ENCODE assay signal across 4 worm cellular contexts in genomic region chrII:10395303-10395757, ce11.
TF ChIP-seq lines count a peak whose summit lies in the region.

TSS of gene T09F3.4 (plus strand) at chrII:10395707.

TF ChIP-seq in whole organism, L1 larva, 84 proteins besides CTCF, POLR2A, EP300 and RAD21 (continued from another document and continues in another):
- TF ChIP-seq xbp-1 (tag; optimal IDR thresholded peaks at IDR 0.05; lab: Kevin White, UChicago): peak; percentile 78
- TF ChIP-seq fkh-10 (GFP tag; optimal IDR thresholded peaks at IDR 0.05; lab: Kevin White, UChicago): peak; percentile 21
- TF ChIP-seq sox-4 (tag; optimal IDR thresholded peaks at IDR 0.05; lab: Kevin White, UChicago): peak; percentile 84
- no peak for TF ChIP-seq nhr-76 (tag; optimal IDR thresholded peaks at IDR 0.05; lab: Kevin White, UChicago)
- TF ChIP-seq swsn-7 (tag; optimal IDR thresholded peaks at IDR 0.05; lab: Kevin White, UChicago): peak; percentile 77
- TF ChIP-seq sup-37 (GFP tag; optimal IDR thresholded peaks at IDR 0.05; lab: Kevin White, UChicago): no peak
- peak; percentile 87 for TF ChIP-seq nhr-71 (tag; optimal IDR thresholded peaks at IDR 0.05; lab: Kevin White, UChicago)
- TF ChIP-seq efl-1 (optimal IDR thresholded peaks at IDR 0.05; lab: Kevin White, UChicago): peak; percentile 58 to 66
- peak; percentile 59 to 95 for TF ChIP-seq efl-1 (GFP tag; optimal IDR thresholded peaks at IDR 0.05 in 1 of 2; lab: Kevin White, UChicago)
- peak; percentile 96 for TF ChIP-seq rnt-1 (tag; optimal IDR thresholded peaks at IDR 0.05; lab: Kevin White, UChicago)
- TF ChIP-seq lsy-2 (tag; optimal IDR thresholded peaks at IDR 0.05; lab: Kevin White, UChicago): peak; percentile 72 to 76
- no peak for TF ChIP-seq mab-9 (GFP tag; IDR thresholded peaks at IDR 0.05; lab: Robert Waterston, UW)
- peak; percentile 79 for TF ChIP-seq snu-23 (GFP tag; optimal IDR thresholded peaks at IDR 0.05; lab: Kevin White, UChicago)
- TF ChIP-seq isw-1 (GFP tag; IDR thresholded peaks at IDR 0.05; lab: Robert Waterston, UW): peak; percentile 48
- peak; percentile 23 for TF ChIP-seq F16B12.6 (tag; optimal IDR thresholded peaks at IDR 0.05; lab: Kevin White, UChicago)
- peak; percentile 91 for TF ChIP-seq fkh-4 (tag; optimal IDR thresholded peaks at IDR 0.05; lab: Kevin White, UChicago; ENCODE audit: borderline replicate concordance)
- TF ChIP-seq C04F5.9 (tag; optimal IDR thresholded peaks at IDR 0.05; lab: Kevin White, UChicago): peak; percentile 74
- TF ChIP-seq hlh-4 (tag; optimal IDR thresholded peaks at IDR 0.05; lab: Kevin White, UChicago): peak; percentile 42
- no peak for TF ChIP-seq hlh-17 (GFP tag; optimal IDR thresholded peaks at IDR 0.05; lab: Kevin White, UChicago; ENCODE audit: borderline replicate concordance)
- peak; percentile 10 for TF ChIP-seq lin-13 (GFP tag; optimal IDR thresholded peaks at IDR 0.05; lab: Kevin White, UChicago)
- peak; percentile 28 for TF ChIP-seq lin-15B (tag; optimal IDR thresholded peaks at IDR 0.05; lab: Kevin White, UChicago)
- TF ChIP-seq blmp-1 (tag; optimal IDR thresholded peaks at IDR 0.05; lab: Kevin White, UChicago): peak; percentile 58
- peak; percentile 83 for TF ChIP-seq dsc-1 (tag; optimal IDR thresholded peaks at IDR 0.05; lab: Kevin White, UChicago)
- peak; percentile 26 for TF ChIP-seq unc-86 (tag; optimal IDR thresholded peaks at IDR 0.05; lab: Kevin White, UChicago)
- TF ChIP-seq unc-130 (tag; optimal IDR thresholded peaks at IDR 0.05; lab: Kevin White, UChicago): peak; percentile 44
- peak; percentile 34; the same call in 1 of the 2 replicates for TF ChIP-seq grh-1 (GFP tag; IDR thresholded peaks at IDR 0.05; lab: Robert Waterston, UW)
- peak; percentile 82 for TF ChIP-seq tbx-2 (tag; optimal IDR thresholded peaks at IDR 0.05; lab: Kevin White, UChicago)
- peak; percentile 92 for TF ChIP-seq nhr-20 (tag; optimal IDR thresholded peaks at IDR 0.05; lab: Kevin White, UChicago)
- TF ChIP-seq ceh-82 (tag; optimal IDR thresholded peaks at IDR 0.05; lab: Kevin White, UChicago): peak in 1 of 3 experiments; percentile 38
- peak; percentile 33 for TF ChIP-seq Y116A8C.19 (tag; optimal IDR thresholded peaks at IDR 0.05; lab: Kevin White, UChicago; ENCODE audit: borderline replicate concordance)
- TF ChIP-seq ama-1 (optimal IDR thresholded peaks at IDR 0.05; lab: Kevin White, UChicago): no peak
- TF ChIP-seq tlp-1 (tag; optimal IDR thresholded peaks at IDR 0.05; lab: Kevin White, UChicago): no peak

TF ChIP-seq in whole organism, L3 larva, 47 proteins besides CTCF, POLR2A, EP300 and RAD21 (continued from another document):
- TF ChIP-seq fos-1 (tag; optimal IDR thresholded peaks at IDR 0.05; lab: Kevin White, UChicago): no peak
TF ChIP-seq in whole organism, L3 larva: peak in this region for 9.

TF ChIP-seq in whole organism, L4 larva, 104 proteins besides CTCF, POLR2A, EP300 and RAD21 (continued from another document):
- no peak for TF ChIP-seq daf-12 (tag; optimal IDR thresholded peaks at IDR 0.05; lab: Kevin White, UChicago)
- no peak for TF ChIP-seq nhr-76 (tag; optimal IDR thresholded peaks at IDR 0.05; lab: Kevin White, UChicago)
- TF ChIP-seq nhr-10 (tag; optimal IDR thresholded peaks at IDR 0.05; lab: Kevin White, UChicago): no peak
- peak; percentile 8 for TF ChIP-seq rbr-2 (tag; optimal IDR thresholded peaks at IDR 0.05; lab: Kevin White, UChicago)
- TF ChIP-seq Y105C5A.15 (GFP tag; IDR thresholded peaks at IDR 0.05; lab: Robert Waterston, UW): no peak
- TF ChIP-seq spr-1 (tag; optimal IDR thresholded peaks at IDR 0.05; lab: Kevin White, UChicago): no peak
- TF ChIP-seq T20F7.1 (GFP tag; optimal IDR thresholded peaks at IDR 0.05; lab: Kevin White, UChicago): peak; percentile 66
- TF ChIP-seq dve-1 (tag; optimal IDR thresholded peaks at IDR 0.05; lab: Kevin White, UChicago; ENCODE audit: insufficient read depth): peak; percentile 67
- TF ChIP-seq lin-38 (GFP tag; IDR thresholded peaks at IDR 0.05; lab: Robert Waterston, UW): peak; percentile 61
- no peak for TF ChIP-seq zfp-2 (tag; optimal IDR thresholded peaks at IDR 0.05; lab: Kevin White, UChicago)
- no peak for TF ChIP-seq ceh-82 (tag; optimal IDR thresholded peaks at IDR 0.05; lab: Kevin White, UChicago)
- TF ChIP-seq jun-1 (tag; optimal IDR thresholded peaks at IDR 0.05; lab: Kevin White, UChicago): no peak
- TF ChIP-seq F26F4.8 (GFP tag; conservative IDR thresholded peaks at IDR 0.05; lab: Robert Waterston, UW): no peak
- peak; percentile 95 for TF ChIP-seq nhr-28 (tag; optimal IDR thresholded peaks at IDR 0.05; lab: Kevin White, UChicago)
- TF ChIP-seq lin-1 (GFP tag; IDR thresholded peaks at IDR 0.05; lab: Robert Waterston, UW): no peak
- TF ChIP-seq ceh-62 (tag; optimal IDR thresholded peaks at IDR 0.05; lab: Kevin White, UChicago): no peak
- 0 out of 2 replicates have a peak, but pooled peaks have one; percentile 13 for TF ChIP-seq arid-1 (GFP tag; conservative IDR thresholded peaks at IDR 0.05; lab: Robert Waterston, UW)
- no peak for TF ChIP-seq aly-2 (tag; optimal IDR thresholded peaks at IDR 0.05; lab: Kevin White, UChicago)
- no peak for TF ChIP-seq mxl-3 (GFP tag; optimal IDR thresholded peaks at IDR 0.05; lab: Kevin White, UChicago)
- no peak for TF ChIP-seq daf-8 (GFP tag; IDR thresholded peaks at IDR 0.05; lab: Robert Waterston, UW)
- TF ChIP-seq lin-29 (GFP tag; IDR thresholded peaks at IDR 0.05; lab: Robert Waterston, UW): no peak
- TF ChIP-seq fkh-10 (GFP tag; optimal IDR thresholded peaks at IDR 0.05; lab: Kevin White, UChicago): no peak
- no peak for TF ChIP-seq ztf-11 (tag; optimal IDR thresholded peaks at IDR 0.05; lab: Kevin White, UChicago)
- TF ChIP-seq hlh-30 (tag; optimal IDR thresholded peaks at IDR 0.05; lab: Kevin White, UChicago; ENCODE audit: insufficient read depth): peak; percentile 28
- no peak for TF ChIP-seq cey-2 (tag; optimal IDR thresholded peaks at IDR 0.05; lab: Kevin White, UChicago; ENCODE audit: borderline replicate concordance, insufficient read depth)
- peak; percentile 66 for TF ChIP-seq mep-1 (tag; optimal IDR thresholded peaks at IDR 0.05; lab: Kevin White, UChicago)
- TF ChIP-seq unc-62 (GFP tag; optimal IDR thresholded peaks at IDR 0.05 in 1 of 2; lab: Kevin White, UChicago): peak in 1 of 2 experiments; percentile 25
- no peak for TF ChIP-seq unc-62 (tag; optimal IDR thresholded peaks at IDR 0.05; lab: Kevin White, UChicago)
- TF ChIP-seq ZK337.2 (GFP tag; IDR thresholded peaks at IDR 0.05; lab: Robert Waterston, UW): 0 out of 2 replicates have a peak, but pooled peaks have one; percentile 54
- peak; percentile 78 for TF ChIP-seq unc-130 (GFP tag; optimal IDR thresholded peaks at IDR 0.05; lab: Kevin White, UChicago)
- TF ChIP-seq D1046.2 (GFP tag; IDR thresholded peaks at IDR 0.05; lab: Robert Waterston, UW): no peak
- no peak for TF ChIP-seq duxl-1 (tag; optimal IDR thresholded peaks at IDR 0.05; lab: Kevin White, UChicago; ENCODE audit: poor library complexity)
- TF ChIP-seq dmd-6 (GFP tag; IDR thresholded peaks at IDR 0.05; lab: Robert Waterston, UW): peak; percentile 23; the same call in 1 of the 2 replicates
- TF ChIP-seq mdl-1 (tag; optimal IDR thresholded peaks at IDR 0.05; lab: Kevin White, UChicago): no peak
- no peak for TF ChIP-seq zip-2 (tag; optimal IDR thresholded peaks at IDR 0.05; lab: Kevin White, UChicago)
- no peak for TF ChIP-seq egl-43 (GFP tag; IDR thresholded peaks at IDR 0.05; lab: Robert Waterston, UW)
- TF ChIP-seq sdz-12 (GFP tag; optimal IDR thresholded peaks at IDR 0.05; lab: Kevin White, UChicago): no peak
- TF ChIP-seq gei-8 (GFP tag; optimal IDR thresholded peaks at IDR 0.05; lab: Kevin White, UChicago): no peak

TF ChIP-seq in whole organism, young adult, 124 proteins besides CTCF, POLR2A, EP300 and RAD21 (continued from another document):
- TF ChIP-seq madf-6 (GFP tag; IDR thresholded peaks at IDR 0.05; lab: Robert Waterston, UW) (peak; percentile 82), tlf-1 (GFP tag; optimal IDR thresholded peaks at IDR 0.05; lab: Kevin White, UChicago) (peak; percentile 56), dox-1 (GFP tag; IDR thresholded peaks at IDR 0.05; lab: Robert Waterston, UW) (peak; percentile 23; the same call in 1 of the 2 replicates), F39B2.1 (GFP tag; IDR thresholded peaks at IDR 0.05; lab: Robert Waterston, UW) (no peak), madf-3 (GFP tag; IDR thresholded peaks at IDR 0.05; lab: Robert Waterston, UW) (peak; percentile 83), B0019.2 (GFP tag; conservative IDR thresholded peaks at IDR 0.05; lab: Robert Waterston, UW) (0 out of 2 replicates have a peak, but pooled peaks have one; percentile 53), mcd-1 (GFP tag; IDR thresholded peaks at IDR 0.05; lab: Robert Waterston, UW) (peak; percentile 44; the same call in 1 of the 2 replicates), ZK185.1 (tag; optimal IDR thresholded peaks at IDR 0.05; lab: Kevin White, UChicago; ENCODE audit: poor library complexity, severe bottlenecking) (peak; percentile 76), C06A6.2 (GFP tag; conservative IDR thresholded peaks at IDR 0.05; lab: Robert Waterston, UW) (no peak), K11D2.4 (GFP tag; IDR thresholded peaks at IDR 0.05; lab: Robert Waterston, UW) (no peak), repo-1 (tag; optimal IDR thresholded peaks at IDR 0.05; lab: Kevin White, UChicago) (no peak), zfh-2 (GFP tag; conservative IDR thresholded peaks at IDR 0.05; lab: Robert Waterston, UW) (no peak), F10E7.11 (tag; optimal IDR thresholded peaks at IDR 0.05; lab: Kevin White, UChicago) (no peak), Y79H2A.3 (GFP tag; conservative IDR thresholded peaks at IDR 0.05; lab: Robert Waterston, UW) (0 out of 2 replicates have a peak, but pooled peaks have one; percentile 30), snpc-1.3 (tag; optimal IDR thresholded peaks at IDR 0.05; lab: Kevin White, UChicago; ENCODE audit: insufficient read depth) (no peak), egrh-3 (GFP tag; IDR thresholded peaks at IDR 0.05; lab: Robert Waterston, UW) (no peak), F49E8.2 (tag; optimal IDR thresholded peaks at IDR 0.05; lab: Kevin White, UChicago; ENCODE audit: insufficient read depth) (no peak), die-1 (tag; optimal IDR thresholded peaks at IDR 0.05; lab: Kevin White, UChicago) (no peak), nhr-90 (tag; optimal IDR thresholded peaks at IDR 0.05; lab: Kevin White, UChicago) (no peak), nhr-179 (tag; optimal IDR thresholded peaks at IDR 0.05; lab: Kevin White, UChicago) (no peak), Y53G8AR.9 (GFP tag; conservative IDR thresholded peaks at IDR 0.05; lab: Robert Waterston, UW) (0 out of 2 replicates have a peak, but pooled peaks have one; percentile 73), rpc-1 (optimal IDR thresholded peaks at IDR 0.05; lab: Kevin White, UChicago) (no peak), rpc-1 (tag; optimal IDR thresholded peaks at IDR 0.05; lab: Kevin White, UChicago) (no peak), ceh-79 (tag; optimal IDR thresholded peaks at IDR 0.05; lab: Kevin White, UChicago) (no peak), nfya-1 (tag; optimal IDR thresholded peaks at IDR 0.05; lab: Kevin White, UChicago; ENCODE audit: borderline replicate concordance, insufficient read depth) (no peak), snpc-1.1 (tag; optimal IDR thresholded peaks at IDR 0.05; lab: Kevin White, UChicago; ENCODE audit: insufficient read depth) (no peak), sea-2 (GFP tag; IDR thresholded peaks at IDR 0.05; lab: Robert Waterston, UW) (no peak), sdz-38 (tag; optimal IDR thresholded peaks at IDR 0.05; lab: Kevin White, UChicago) (no peak), nhr-27 (tag; optimal IDR thresholded peaks at IDR 0.05; lab: Kevin White, UChicago) (no peak), unc-62 (GFP tag; optimal IDR thresholded peaks at IDR 0.05; lab: Kevin White, UChicago) (no peak), ztf-18 (tag; optimal IDR thresholded peaks at IDR 0.05; lab: Kevin White, UChicago) (no peak), rcor-1 (GFP tag; IDR thresholded peaks at IDR 0.05; lab: Robert Waterston, UW) (peak; percentile 72), akir-1 (GFP tag; optimal IDR thresholded peaks at IDR 0.05; lab: Kevin White, UChicago) (no peak), rec-8 (tag; optimal IDR thresholded peaks at IDR 0.05; lab: Kevin White, UChicago) (peak in 1 of 2 experiments; percentile 2), D2030.7 (GFP tag; IDR thresholded peaks at IDR 0.05; lab: Robert Waterston, UW) (peak; percentile 81), ama-1 (optimal IDR thresholded peaks at IDR 0.05; lab: Kevin White, UChicago) (no peak), ama-1 (GFP tag; optimal IDR thresholded peaks at IDR 0.05; lab: Kevin White, UChicago) (no peak), F23B12.7 (tag; optimal IDR thresholded peaks at IDR 0.05; lab: Kevin White, UChicago; ENCODE audit: insufficient read depth) (no peak), attf-6 (GFP tag; IDR thresholded peaks at IDR 0.05; lab: Robert Waterston, UW) (peak; percentile 63), hsf-1 (GFP tag; IDR thresholded peaks at IDR 0.05; lab: Robert Waterston, UW) (peak; percentile 58; the same call in 1 of the 2 replicates), hmg-20 (GFP tag; IDR thresholded peaks at IDR 0.05; lab: Robert Waterston, UW) (no peak), mes-4 (tag; optimal IDR thresholded peaks at IDR 0.05; lab: Kevin White, UChicago) (no peak), xnd-1 (tag; optimal IDR thresholded peaks at IDR 0.05; lab: Kevin White, UChicago) (peak; percentile 43), athp-1 (tag; optimal IDR thresholded peaks at IDR 0.05; lab: Kevin White, UChicago) (peak; percentile 61)
